Worm (Caenorhabditis elegans) whole organism, mixed stage, embryonic: ENCODE measurements around the gene hsp-16.2.

Experiments used
- elt-1 ChIP-seq: sonication (generic microtip); optimal IDR thresholded peaks from 2 replicates; lab custom pipeline; 2017; ENCODE audit warnings: missing genetic modification characterization, mild to moderate bottlenecking, missing compliant biosample characterization, antibody characterized with exemption, moderate library complexity, borderline replicate concordance; ENCODE audit not compliant: insufficient read depth
- elt-3 ChIP-seq: fragments of 150-350 bp; optimal IDR thresholded peaks from 2 replicates; lab custom pipeline; 2014; ENCODE audit warnings: missing biosample characterization, missing genetic modification characterization
- ham-2 ChIP-seq: fragments of 200-800 bp; sonication (Bioruptor generic); optimal IDR thresholded peaks from 2 replicates; lab custom pipeline; 2018; ENCODE audit warnings: mild to moderate bottlenecking, missing genetic modification characterization, missing compliant biosample characterization
- hlh-1 ChIP-seq: fragments of 150-350 bp; optimal IDR thresholded peaks from 2 replicates; lab custom pipeline; 2014; ENCODE audit warnings: missing biosample characterization, missing genetic modification reagents, missing genetic modification characterization
- snpc-4 ChIP-seq: fragments of 150-350 bp; optimal IDR thresholded peaks from 2 replicates; lab custom pipeline; 2014; ENCODE audit warnings: missing biosample characterization, missing genetic modification characterization
- tbx-8 ChIP-seq: fragments of 200-800 bp; sonication (Bioruptor generic); optimal IDR thresholded peaks from 2 replicates; lab custom pipeline; 2018; ENCODE audit warnings: mild to moderate bottlenecking, missing genetic modification characterization, moderate library complexity, missing compliant biosample characterization

- TF ChIP-seq elt-1: no peak
- TF ChIP-seq snpc-4: no peak
- TF ChIP-seq ham-2 (GFP tag; lab: Kevin White, UChicago): no peak
- no peak for TF ChIP-seq tbx-8 (GFP tag; lab: Kevin White, UChicago)
- TF ChIP-seq elt-3 (tag; lab: Kevin White, UChicago): no peak
- no peak for TF ChIP-seq hlh-1 (tag; lab: Kevin White, UChicago)
Observed at ce11 chrV:1829973-1830372, 25.2 kb upstream of the hsp-16.2 start, which contains the start of gene Y32G9B.1.
